ENCODE assay signal across 1 worm cellular context in genomic region chrIII:13307107-13307506, ce11.
TF ChIP-seq lines count a peak whose summit lies in the region.

Gene klp-19, minus strand, starts transcription at chrIII:13307259.
Gene slc-36.1, plus strand, starts transcription at chrIII:13307502.

TF ChIP-seq in whole organism, L1 larva, 84 proteins besides CTCF, POLR2A, EP300 and RAD21 (continued from another document):
- TF ChIP-seq nhr-84 (tag; optimal IDR thresholded peaks at IDR 0.05; lab: Kevin White, UChicago), result no peak
- peak; percentile 34 for TF ChIP-seq xbp-1 (tag; optimal IDR thresholded peaks at IDR 0.05; lab: Kevin White, UChicago)
- no peak for TF ChIP-seq ceh-8 (GFP tag; optimal IDR thresholded peaks at IDR 0.05; lab: Kevin White, UChicago)
- TF ChIP-seq mef-2 (tag; optimal IDR thresholded peaks at IDR 0.05; lab: Kevin White, UChicago), result no peak
- TF ChIP-seq jun-1 (tag; optimal IDR thresholded peaks at IDR 0.05; lab: Kevin White, UChicago), result no peak
- TF ChIP-seq mdl-1 (tag; optimal IDR thresholded peaks at IDR 0.05; lab: Kevin White, UChicago), result peak in 1 of 2 experiments; percentile 17
- TF ChIP-seq ets-5 (GFP tag; IDR thresholded peaks at IDR 0.05; lab: Robert Waterston, UW), result no peak
- peak; percentile 31 for TF ChIP-seq skn-1 (tag; optimal IDR thresholded peaks at IDR 0.05; lab: Kevin White, UChicago)
- peak; percentile 83 to 88 (median 84) for TF ChIP-seq dpl-1 (GFP tag; optimal IDR thresholded peaks at IDR 0.05; lab: Kevin White, UChicago)
- peak; percentile 53 for TF ChIP-seq swsn-7 (tag; optimal IDR thresholded peaks at IDR 0.05; lab: Kevin White, UChicago)
- TF ChIP-seq snpc-4 (tag; optimal IDR thresholded peaks at IDR 0.05; lab: Kevin White, UChicago), result no peak
- peak; percentile 27 for TF ChIP-seq fkh-8 (tag; optimal IDR thresholded peaks at IDR 0.05; lab: Kevin White, UChicago)
- no peak for TF ChIP-seq ztf-11 (tag; optimal IDR thresholded peaks at IDR 0.05; lab: Kevin White, UChicago)
- no peak for TF ChIP-seq fkh-4 (tag; optimal IDR thresholded peaks at IDR 0.05; lab: Kevin White, UChicago; ENCODE audit: borderline replicate concordance)
- no peak for TF ChIP-seq egl-13 (tag; optimal IDR thresholded peaks at IDR 0.05; lab: Kevin White, UChicago)
- TF ChIP-seq lir-3 (tag; optimal IDR thresholded peaks at IDR 0.05; lab: Kevin White, UChicago; ENCODE audit: poor library complexity), result no peak
- TF ChIP-seq snu-23 (GFP tag; optimal IDR thresholded peaks at IDR 0.05; lab: Kevin White, UChicago), result peak; percentile 66
- no peak for TF ChIP-seq nhr-12 (tag; optimal IDR thresholded peaks at IDR 0.05; lab: Kevin White, UChicago)
- TF ChIP-seq elt-3 (tag; optimal IDR thresholded peaks at IDR 0.05; lab: Kevin White, UChicago), result no peak
- no peak for TF ChIP-seq vab-15 (tag; optimal IDR thresholded peaks at IDR 0.05; lab: Kevin White, UChicago)
- TF ChIP-seq zip-4 (GFP tag; optimal IDR thresholded peaks at IDR 0.05; lab: Kevin White, UChicago), result no peak
- no peak for TF ChIP-seq rnt-1 (tag; optimal IDR thresholded peaks at IDR 0.05; lab: Kevin White, UChicago)
- no peak for TF ChIP-seq ztf-4 (tag; optimal IDR thresholded peaks at IDR 0.05; lab: Kevin White, UChicago)
- peak; percentile 62 to 68 for TF ChIP-seq lsy-2 (tag; optimal IDR thresholded peaks at IDR 0.05; lab: Kevin White, UChicago)
- no peak for TF ChIP-seq tlp-1 (tag; optimal IDR thresholded peaks at IDR 0.05; lab: Kevin White, UChicago)
- peak; percentile 38 for TF ChIP-seq irx-1 (tag; optimal IDR thresholded peaks at IDR 0.05; lab: Kevin White, UChicago)
- TF ChIP-seq C16A3.4 (tag; optimal IDR thresholded peaks at IDR 0.05; lab: Kevin White, UChicago), result no peak
- TF ChIP-seq blmp-1 (tag; optimal IDR thresholded peaks at IDR 0.05; lab: Kevin White, UChicago), result no peak
- TF ChIP-seq ceh-90 (tag; optimal IDR thresholded peaks at IDR 0.05; lab: Kevin White, UChicago), result no peak
- no peak for TF ChIP-seq fos-1 (tag; optimal IDR thresholded peaks at IDR 0.05; lab: Kevin White, UChicago)
- TF ChIP-seq alr-1 (tag; optimal IDR thresholded peaks at IDR 0.05; lab: Kevin White, UChicago; ENCODE audit: borderline replicate concordance), result no peak
- TF ChIP-seq lin-14 (GFP tag; optimal IDR thresholded peaks at IDR 0.05; lab: Kevin White, UChicago), result no peak
- TF ChIP-seq C04F5.9 (tag; optimal IDR thresholded peaks at IDR 0.05; lab: Kevin White, UChicago), result peak; percentile 30
- no peak for TF ChIP-seq egl-27 (tag; optimal IDR thresholded peaks at IDR 0.05; lab: Kevin White, UChicago)
- peak; percentile 60 for TF ChIP-seq nhr-47 (tag; optimal IDR thresholded peaks at IDR 0.05; lab: Kevin White, UChicago)
- no peak; the same call in 1 of the 2 replicates for TF ChIP-seq mab-9 (GFP tag; IDR thresholded peaks at IDR 0.05; lab: Robert Waterston, UW)
- TF ChIP-seq F16B12.6 (tag; optimal IDR thresholded peaks at IDR 0.05; lab: Kevin White, UChicago), result peak; percentile 91
- peak; percentile 76 to 83 for TF ChIP-seq efl-1 (optimal IDR thresholded peaks at IDR 0.05; lab: Kevin White, UChicago)
- peak; percentile 88 to 98 for TF ChIP-seq efl-1 (GFP tag; optimal IDR thresholded peaks at IDR 0.05 in 1 of 2; lab: Kevin White, UChicago)
- TF ChIP-seq ces-1 (GFP tag; optimal IDR thresholded peaks at IDR 0.05; lab: Kevin White, UChicago), result no peak
